Worm (Caenorhabditis elegans) whole organism, early embryonic: ENCODE measurements around the gene gly-4.

Experiments
- B0310.2 ChIP-seq: sonication (generic microtip); optimal IDR thresholded peaks from 2 replicates; lab custom pipeline; 2016; ENCODE audit warnings: mild to moderate bottlenecking, missing genetic modification characterization, missing compliant biosample characterization
- F13C5.2 ChIP-seq: sonication (generic microtip); optimal IDR thresholded peaks from 2 replicates; lab custom pipeline; 2017; ENCODE audit warnings: mild to moderate bottlenecking, missing genetic modification characterization, inconsistent platforms, missing compliant biosample characterization
- aly-1 ChIP-seq: sonication (generic microtip); optimal IDR thresholded peaks from 2 replicates; lab custom pipeline; 2016; ENCODE audit warnings: missing genetic modification characterization, missing compliant biosample characterization
- ama-1 ChIP-seq: fragments of 150-350 bp; optimal IDR thresholded peaks from 2 replicates; lab custom pipeline; 2014
- ceh-13 ChIP-seq: fragments of 200-800 bp; sonication (Bioruptor generic); optimal IDR thresholded peaks from 2 replicates; lab custom pipeline; 2018; ENCODE audit warnings: mild to moderate bottlenecking, missing genetic modification characterization, missing compliant biosample characterization
- ceh-36 ChIP-seq: sonication (generic microtip); optimal IDR thresholded peaks from 2 replicates; lab custom pipeline; 2016; ENCODE audit warnings: missing genetic modification characterization, inconsistent platforms, missing compliant biosample characterization
- ets-7 ChIP-seq: sonication (generic microtip); optimal IDR thresholded peaks from 2 replicates; lab custom pipeline; 2016; ENCODE audit warnings: missing genotype, missing genetic modification characterization, missing compliant biosample characterization
- flt-1 ChIP-seq: fragments of 200-800 bp; sonication (Bioruptor generic); IDR thresholded peaks from 2 replicates; pipeline ENCODE4 v1.3.6; 2022; ENCODE audit warnings: missing genetic modification characterization, missing compliant biosample characterization
- hmbx-1 ChIP-seq: sonication (generic microtip); optimal IDR thresholded peaks from 2 replicates; lab custom pipeline; 2016; ENCODE audit warnings: mild to moderate bottlenecking, missing genetic modification characterization, missing compliant biosample characterization
- hmg-4 ChIP-seq: fragments of 200-800 bp; sonication (Bioruptor generic); optimal IDR thresholded peaks from 2 replicates; lab custom pipeline; 2018; ENCODE audit warnings: mild to moderate bottlenecking, missing genetic modification characterization, missing compliant biosample characterization
- hnd-1 ChIP-seq: sonication (generic microtip); optimal IDR thresholded peaks from 2 replicates; lab custom pipeline; 2016; ENCODE audit warnings: missing genetic modification characterization, missing compliant biosample characterization
- pes-1 ChIP-seq: fragments of 200-800 bp; sonication (Bioruptor generic); IDR thresholded peaks from 2 replicates; pipeline ENCODE4 v1.3.6; 2022; ENCODE audit warnings: missing genetic modification reagents, missing genetic modification characterization, missing compliant biosample characterization
- scrt-1 ChIP-seq: fragments of 200-800 bp; sonication (Bioruptor generic); IDR thresholded peaks from 2 replicates; pipeline ENCODE4 v1.3.6; 2022; ENCODE audit warnings: missing genetic modification characterization, missing compliant biosample characterization
- sea-1 ChIP-seq: fragments of 200-800 bp; sonication (Bioruptor generic); conservative IDR thresholded peaks from 2 replicates; pipeline ENCODE4 v1.3.6; 2022; ENCODE audit warnings: missing genetic modification characterization, missing compliant biosample characterization
- tbx-11 ChIP-seq: fragments of 200-800 bp; sonication (Bioruptor generic); IDR thresholded peaks from 2 replicates; pipeline ENCODE4 v1.3.6; 2022; ENCODE audit warnings: missing genetic modification characterization, missing compliant biosample characterization
- tbx-37 ChIP-seq: fragments of 200-800 bp; sonication (Bioruptor generic); conservative IDR thresholded peaks from 2 replicates; pipeline ENCODE4 v1.3.6; 2022; ENCODE audit warnings: missing genetic modification reagents, missing genetic modification characterization, missing compliant biosample characterization
- tra-4 ChIP-seq: sonication (generic microtip); optimal IDR thresholded peaks from 2 replicates; lab custom pipeline; 2017; ENCODE audit warnings: missing genetic modification characterization, missing compliant biosample characterization

Gene gly-4

DNA sequence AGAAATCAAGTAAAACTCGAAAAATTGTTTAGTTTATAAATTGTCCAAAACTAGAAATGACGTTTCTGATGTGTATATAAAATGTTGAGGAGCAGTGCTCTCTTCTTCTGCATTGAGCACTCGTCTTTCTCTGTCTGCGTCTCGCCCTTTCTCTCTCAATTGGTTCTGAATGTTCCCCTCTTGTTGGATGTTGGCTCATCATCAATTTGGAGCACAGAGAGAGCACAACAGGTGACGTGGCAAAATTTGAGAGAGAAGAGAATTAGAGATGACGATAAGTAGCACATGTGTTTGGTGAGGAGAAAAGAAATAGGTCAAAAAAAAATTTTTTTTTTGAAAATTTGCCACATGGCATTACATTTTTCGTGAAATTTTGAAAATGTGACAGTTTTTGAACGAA is 2.4 kb upstream of the gly-4 start:
- TF ChIP-seq ets-7 (no peak), hmg-4 (GFP tag; lab: Kevin White, UChicago) (no peak), pes-1 (GFP tag; lab: Robert Waterston, UW) (no peak), tra-4 (tag; lab: Kevin White, UChicago) (no peak), scrt-1 (GFP tag; lab: Robert Waterston, UW) (no peak), tbx-37 (GFP tag; lab: Robert Waterston, UW) (no peak), aly-1 (tag; lab: Kevin White, UChicago) (no peak), F13C5.2 (tag; lab: Kevin White, UChicago) (peak; percentile 4)

- TF ChIP-seq ets-7 (no peak), tbx-37 (GFP tag; lab: Robert Waterston, UW) (no peak), sea-1 (GFP tag; lab: Robert Waterston, UW) (no peak), aly-1 (tag; lab: Kevin White, UChicago) (no peak), flt-1 (GFP tag; lab: Robert Waterston, UW) (no peak), tra-4 (tag; lab: Kevin White, UChicago) (no peak), hmg-4 (GFP tag; lab: Kevin White, UChicago) (no peak), ceh-13 (GFP tag; lab: Kevin White, UChicago) (no peak), F13C5.2 (tag; lab: Kevin White, UChicago) (no peak), tbx-11 (no peak), ceh-36 (tag; lab: Kevin White, UChicago) (no peak), pes-1 (GFP tag; lab: Robert Waterston, UW) (no peak), hmbx-1 (tag; lab: Kevin White, UChicago) (no peak), scrt-1 (GFP tag; lab: Robert Waterston, UW) (no peak)
These were observed 12.2 kb downstream of the gly-4 start, which contains the start of gene Y116F11B.13 for ce11 chrV:19882916-19883315. Gene Y116F11B.13 (plus strand): TSS chrV:19883216.

ce11 chrV:19867883-19868282 is 27.3 kb downstream of the gly-4 start, which contains the start of gene Y116F11B.9:
Gene Y116F11B.9 (minus strand): TSS chrV:19867983.
- TF ChIP-seq tra-4 (tag; lab: Kevin White, UChicago): no peak
- TF ChIP-seq hmbx-1 (tag; lab: Kevin White, UChicago): no peak
- TF ChIP-seq aly-1 (tag; lab: Kevin White, UChicago): no peak

- TF ChIP-seq tbx-37 (GFP tag; lab: Robert Waterston, UW) (no peak), sea-1 (GFP tag; lab: Robert Waterston, UW) (no peak), hmbx-1 (tag; lab: Kevin White, UChicago) (no peak), pes-1 (GFP tag; lab: Robert Waterston, UW) (no peak), tra-4 (tag; lab: Kevin White, UChicago) (no peak), ama-1 (lab: Kevin White, UChicago) (no peak), scrt-1 (GFP tag; lab: Robert Waterston, UW) (no peak), ets-7 (no peak), hnd-1 (tag; lab: Kevin White, UChicago) (no peak), flt-1 (GFP tag; lab: Robert Waterston, UW) (no peak)
These were observed 34.9 kb downstream of the gly-4 start for ce11 chrV:19860225-19860624.

DNA sequence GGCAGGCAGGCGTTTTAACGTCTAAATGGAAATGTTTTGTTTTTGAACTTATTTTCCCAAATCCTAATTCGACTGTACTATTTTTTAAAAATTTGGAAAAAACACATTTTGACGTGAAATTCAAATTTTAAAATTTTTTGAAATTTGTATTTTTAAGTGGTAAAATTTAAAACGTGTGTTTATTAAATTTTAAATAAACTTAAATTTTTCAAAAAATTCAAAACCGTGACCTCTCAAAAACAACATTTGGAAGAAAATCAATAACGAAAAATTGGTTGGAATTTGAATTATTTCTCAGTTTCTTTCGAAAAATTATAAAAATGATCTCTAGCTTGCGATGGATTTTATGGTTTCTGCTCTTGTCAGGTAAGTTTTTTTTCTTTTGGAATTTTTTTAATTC is 37.8 kb downstream of the gly-4 start, which contains the start of gene Y116F11B.8:
Gene Y116F11B.8 (plus strand): TSS at position 301 of the 400 bp plus-strand sequence.
- TF ChIP-seq ama-1 (lab: Kevin White, UChicago) (no peak), tbx-37 (GFP tag; lab: Robert Waterston, UW) (no peak), hmbx-1 (tag; lab: Kevin White, UChicago) (no peak), B0310.2 (no peak), ets-7 (no peak), scrt-1 (GFP tag; lab: Robert Waterston, UW) (no peak), ceh-36 (tag; lab: Kevin White, UChicago) (no peak), F13C5.2 (tag; lab: Kevin White, UChicago) (no peak), aly-1 (tag; lab: Kevin White, UChicago) (no peak), tra-4 (tag; lab: Kevin White, UChicago) (no peak), sea-1 (GFP tag; lab: Robert Waterston, UW) (no peak), flt-1 (GFP tag; lab: Robert Waterston, UW) (no peak), pes-1 (GFP tag; lab: Robert Waterston, UW) (no peak), hmg-4 (GFP tag; lab: Kevin White, UChicago) (no peak), tbx-11 (no peak), hnd-1 (tag; lab: Kevin White, UChicago) (no peak), ceh-13 (GFP tag; lab: Kevin White, UChicago) (no peak)

DNA sequence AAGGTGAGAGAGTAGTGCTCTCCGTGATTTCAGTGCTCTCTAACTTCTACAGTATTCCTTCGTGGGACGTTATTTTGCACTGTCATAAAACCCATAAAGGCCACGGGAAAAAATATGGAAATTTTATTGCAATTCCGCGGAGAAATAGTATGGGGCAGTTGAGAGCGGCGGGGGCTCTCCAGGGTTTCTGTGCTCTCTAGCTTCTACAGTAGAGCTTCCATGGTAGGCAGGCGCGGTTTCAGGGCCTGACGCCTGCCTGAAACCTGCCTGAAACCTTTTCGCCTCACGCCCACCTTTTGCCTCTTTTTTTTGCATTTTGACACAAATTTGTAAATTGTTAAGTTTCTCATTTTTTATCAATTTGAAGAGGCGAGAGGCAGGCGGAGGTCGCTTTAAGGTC is 38.2 kb downstream of the gly-4 start:
- TF ChIP-seq tbx-11: no peak
- TF ChIP-seq tra-4 (tag; lab: Kevin White, UChicago): no peak
- no peak for TF ChIP-seq sea-1 (GFP tag; lab: Robert Waterston, UW)
- TF ChIP-seq ceh-13 (GFP tag; lab: Kevin White, UChicago): no peak
- TF ChIP-seq hmbx-1 (tag; lab: Kevin White, UChicago): no peak
- no peak for TF ChIP-seq ceh-36 (tag; lab: Kevin White, UChicago)
- no peak for TF ChIP-seq flt-1 (GFP tag; lab: Robert Waterston, UW)
- no peak for TF ChIP-seq ama-1 (lab: Kevin White, UChicago)
- TF ChIP-seq tbx-37 (GFP tag; lab: Robert Waterston, UW): no peak
- no peak for TF ChIP-seq hmg-4 (GFP tag; lab: Kevin White, UChicago)

DNA sequence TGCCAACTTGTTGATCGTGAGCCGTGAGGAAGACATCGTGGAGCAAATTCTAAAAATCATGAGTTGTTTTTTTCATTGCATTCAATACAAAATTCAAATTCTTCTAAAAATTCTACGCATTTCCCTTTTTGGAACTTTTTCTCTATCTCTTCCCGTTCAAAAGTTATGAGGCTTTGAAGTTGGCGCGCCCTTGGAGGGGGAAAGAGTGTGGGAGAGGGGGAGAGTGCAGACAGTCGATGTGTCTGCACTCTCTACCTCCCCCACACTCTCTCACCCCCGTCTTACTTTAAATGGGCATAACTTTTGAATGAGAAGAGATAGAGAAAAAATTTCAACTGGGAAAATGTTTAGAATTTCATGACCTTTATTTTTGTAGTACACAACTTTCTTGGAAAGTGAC is 38.8 kb downstream of the gly-4 start:
- no peak for TF ChIP-seq hnd-1 (tag; lab: Kevin White, UChicago)
- no peak for TF ChIP-seq tbx-37 (GFP tag; lab: Robert Waterston, UW)
- no peak for TF ChIP-seq ama-1 (lab: Kevin White, UChicago)
- TF ChIP-seq hmbx-1 (tag; lab: Kevin White, UChicago): no peak
- TF ChIP-seq ceh-36 (tag; lab: Kevin White, UChicago): no peak
- no peak for TF ChIP-seq ets-7
- TF ChIP-seq flt-1 (GFP tag; lab: Robert Waterston, UW): no peak
- no peak for TF ChIP-seq tra-4 (tag; lab: Kevin White, UChicago)
